Fruit fly (Drosophila melanogaster): ENCODE results near the gene Mo25.

Mo25 gene

dm6 chr3L:16634529-16634928 lies 19.3 kb upstream of the Mo25 start:
- TF ChIP-seq woc (GFP tag; optimal IDR thresholded peaks at IDR 0.05), result no peak
- TF ChIP-seq psq (GFP tag; optimal IDR thresholded peaks at IDR 0.05), result no peak
- TF ChIP-seq N (GFP tag; optimal IDR thresholded peaks at IDR 0.05), result no peak
- no peak for TF ChIP-seq dl (GFP tag; optimal IDR thresholded peaks at IDR 0.05; ENCODE audit: insufficient read depth in 1 of 2, partially characterized antibody in 2 of 2)
- no peak for TF ChIP-seq rgr (GFP tag; optimal IDR thresholded peaks at IDR 0.05)
- TF ChIP-seq sage (GFP tag; optimal IDR thresholded peaks at IDR 0.05), result no peak
- TF ChIP-seq fru (GFP tag; optimal IDR thresholded peaks at IDR 0.05), result peak; percentile 16
- TF ChIP-seq foxo (GFP tag; optimal IDR thresholded peaks at IDR 0.05), result peak in 1 of 2 experiments; percentile 26
- no peak for TF ChIP-seq Hnf4 (GFP tag; optimal IDR thresholded peaks at IDR 0.05)
- no peak for TF ChIP-seq CG9705 (GFP tag; optimal IDR thresholded peaks at IDR 0.05)
- no peak for TF ChIP-seq Dif (GFP tag; optimal IDR thresholded peaks at IDR 0.05; ENCODE audit: partially characterized antibody)
- TF ChIP-seq dmrt93B (GFP tag; optimal IDR thresholded peaks at IDR 0.05), result no peak
- TF ChIP-seq jim (GFP tag; optimal IDR thresholded peaks at IDR 0.05), result no peak
- no peak for TF ChIP-seq Vsx2 (GFP tag; optimal IDR thresholded peaks at IDR 0.05; ENCODE audit: partially characterized antibody)
- no peak for TF ChIP-seq pan (optimal IDR thresholded peaks at IDR 0.05)
- TF ChIP-seq Hr83 (GFP tag; optimal IDR thresholded peaks at IDR 0.05; ENCODE audit: poor library complexity, severe bottlenecking), result no peak
- no peak for TF ChIP-seq br (GFP tag; optimal IDR thresholded peaks at IDR 0.05)
- TF ChIP-seq h (GFP tag; optimal IDR thresholded peaks at IDR 0.05), result no peak
- TF ChIP-seq lola (GFP tag; optimal IDR thresholded peaks at IDR 0.05), result no peak
- peak; percentile 14 for TF ChIP-seq ey (GFP tag; optimal IDR thresholded peaks at IDR 0.05)
- no peak for TF ChIP-seq tai (GFP tag; optimal IDR thresholded peaks at IDR 0.05)
- no peak for TF ChIP-seq Mio (GFP tag; optimal IDR thresholded peaks at IDR 0.05)
- TF ChIP-seq sv (GFP tag; optimal IDR thresholded peaks at IDR 0.05), result no peak
- no peak for TF ChIP-seq brk (GFP tag; optimal IDR thresholded peaks at IDR 0.05)

dm6 chr3L:16634091-16634490 lies 18.8 kb upstream of the Mo25 start:
- no peak for TF ChIP-seq h (GFP tag; optimal IDR thresholded peaks at IDR 0.05)
- TF ChIP-seq foxo (GFP tag; optimal IDR thresholded peaks at IDR 0.05), result no peak
- no peak for TF ChIP-seq lola (GFP tag; optimal IDR thresholded peaks at IDR 0.05)
- TF ChIP-seq sage (GFP tag; optimal IDR thresholded peaks at IDR 0.05), result no peak
- no peak for TF ChIP-seq dl (GFP tag; optimal IDR thresholded peaks at IDR 0.05; ENCODE audit: insufficient read depth in 1 of 2, partially characterized antibody in 2 of 2)
- TF ChIP-seq psq (GFP tag; optimal IDR thresholded peaks at IDR 0.05), result no peak
- TF ChIP-seq Sp1 (GFP tag; optimal IDR thresholded peaks at IDR 0.05), result no peak
- TF ChIP-seq Dfd (GFP tag; optimal IDR thresholded peaks at IDR 0.05), result no peak
- no peak for TF ChIP-seq Hr78 (GFP tag; optimal IDR thresholded peaks at IDR 0.05)
- no peak for TF ChIP-seq woc (GFP tag; optimal IDR thresholded peaks at IDR 0.05)
- TF ChIP-seq fru (GFP tag; optimal IDR thresholded peaks at IDR 0.05), result no peak
- TF ChIP-seq Rel (GFP tag; optimal IDR thresholded peaks at IDR 0.05), result no peak
- TF ChIP-seq Rel (tag; optimal IDR thresholded peaks at IDR 0.05), result no peak
- no peak for TF ChIP-seq br (GFP tag; optimal IDR thresholded peaks at IDR 0.05)
- TF ChIP-seq Mio (GFP tag; optimal IDR thresholded peaks at IDR 0.05), result no peak
- TF ChIP-seq CG32264 (GFP tag; optimal IDR thresholded peaks at IDR 0.05), result no peak
- no peak for TF ChIP-seq usp (GFP tag; optimal IDR thresholded peaks at IDR 0.05)
- TF ChIP-seq Dif (GFP tag; optimal IDR thresholded peaks at IDR 0.05; ENCODE audit: partially characterized antibody), result no peak
- no peak for TF ChIP-seq Abd-B (GFP tag; optimal IDR thresholded peaks at IDR 0.05)

dm6 chr3L:16631844-16632537 lies 16.7 kb upstream of the Mo25 start:
- TF ChIP-seq Hr78 (GFP tag; optimal IDR thresholded peaks at IDR 0.05), result no peak
- no peak for TF ChIP-seq Sp1 (GFP tag; optimal IDR thresholded peaks at IDR 0.05)
- TF ChIP-seq lola (GFP tag; optimal IDR thresholded peaks at IDR 0.05), result no peak
- TF ChIP-seq Vsx2 (GFP tag; optimal IDR thresholded peaks at IDR 0.05; ENCODE audit: partially characterized antibody), result no peak

dm6 chr3L:16629793-16630192 lies 14.5 kb upstream of the Mo25 start:
- TF ChIP-seq N (GFP tag; optimal IDR thresholded peaks at IDR 0.05) (no peak), CrebA (GFP tag; optimal IDR thresholded peaks at IDR 0.05; ENCODE audit: borderline replicate concordance) (no peak), psq (GFP tag; optimal IDR thresholded peaks at IDR 0.05) (no peak), sv (GFP tag; optimal IDR thresholded peaks at IDR 0.05) (no peak), Rel (GFP tag; optimal IDR thresholded peaks at IDR 0.05) (no peak), Rel (tag; optimal IDR thresholded peaks at IDR 0.05) (no peak), rgr (GFP tag; optimal IDR thresholded peaks at IDR 0.05) (no peak), HLH106 (tag; optimal IDR thresholded peaks at IDR 0.05) (no peak), dsf (GFP tag; optimal IDR thresholded peaks at IDR 0.05; ENCODE audit: borderline replicate concordance) (no peak), Mio (GFP tag; optimal IDR thresholded peaks at IDR 0.05) (no peak), Dif (GFP tag; optimal IDR thresholded peaks at IDR 0.05; ENCODE audit: partially characterized antibody) (no peak), dl (GFP tag; optimal IDR thresholded peaks at IDR 0.05; ENCODE audit: insufficient read depth in 1 of 2, partially characterized antibody in 2 of 2) (no peak), foxo (GFP tag; optimal IDR thresholded peaks at IDR 0.05) (no peak), lola (GFP tag; optimal IDR thresholded peaks at IDR 0.05) (no peak), usp (GFP tag; optimal IDR thresholded peaks at IDR 0.05) (no peak), Myc (optimal IDR thresholded peaks at IDR 0.05) (no peak), Sp1 (GFP tag; optimal IDR thresholded peaks at IDR 0.05) (no peak), GATAd (GFP tag; optimal IDR thresholded peaks at IDR 0.05) (no peak)

Measured in whole organism, wandering third instar larva.